Worm (Caenorhabditis elegans) whole organism, midembryonic: Measurements from ENCODE around the gene F56C3.4.

Experiments
- T22C8.4 ChIP-seq: fragments of 200-800 bp; sonication (Bioruptor generic); IDR thresholded peaks from 2 replicates; pipeline ENCODE4 v1.3.6; 2022; ENCODE audit warnings: missing genetic modification characterization, missing compliant biosample characterization
- cog-1 ChIP-seq: sonication (generic microtip); optimal IDR thresholded peaks from 2 replicates; lab custom pipeline; 2016; ENCODE audit warnings: missing genetic modification characterization, missing compliant biosample characterization
- flt-1 ChIP-seq: fragments of 200-800 bp; sonication (Bioruptor generic); IDR thresholded peaks from 2 replicates; pipeline ENCODE4 v1.3.6; 2022; ENCODE audit warnings: missing genetic modification characterization, missing compliant biosample characterization
- klf-2 ChIP-seq: fragments of 200-800 bp; sonication (Bioruptor generic); conservative IDR thresholded peaks from 2 replicates; pipeline ENCODE4 v1.3.6; 2022; ENCODE audit warnings: missing genetic modification reagents, missing genetic modification characterization, missing compliant biosample characterization
- med-1 ChIP-seq: sonication (generic microtip); optimal IDR thresholded peaks from 2 replicates; lab custom pipeline; 2017; ENCODE audit warnings: missing genetic modification characterization, mild to moderate bottlenecking, missing compliant biosample characterization, antibody characterized with exemption, missing genetic modification reagents; ENCODE audit not compliant: insufficient read depth
- ref-1 ChIP-seq: fragments of 200-800 bp; sonication (Bioruptor generic); conservative IDR thresholded peaks from 2 replicates; pipeline ENCODE4 v1.3.6; 2022; ENCODE audit warnings: missing genetic modification reagents, missing genetic modification characterization, missing compliant biosample characterization
- tab-1 ChIP-seq: fragments of 200-800 bp; sonication (Bioruptor generic); IDR thresholded peaks from 2 replicates; pipeline ENCODE4 v1.3.6; 2022; ENCODE audit warnings: missing genetic modification characterization, missing compliant biosample characterization
- ztf-23 ChIP-seq: fragments of 200-800 bp; sonication (Bioruptor generic); IDR thresholded peaks from 2 replicates; pipeline ENCODE4 v1.3.6; 2022; ENCODE audit warnings: missing genetic modification reagents, missing genetic modification characterization, missing compliant biosample characterization
- ztf-29 ChIP-seq: fragments of 200-800 bp; sonication (Bioruptor generic); IDR thresholded peaks from 2 replicates; pipeline ENCODE4 v1.3.6; 2022; ENCODE audit warnings: missing genetic modification reagents, missing genetic modification characterization, missing compliant biosample characterization

The F56C3.4 gene

ce11 chrX:1321044-1321443 lies 39.5 kb downstream of the F56C3.4 start, which contains the start of gene pdk-1:
pdk-1 (plus strand) TSS chrX:1321344.
- TF ChIP-seq klf-2 (GFP tag; lab: Robert Waterston, UW), result no peak
- no peak for TF ChIP-seq tab-1
- TF ChIP-seq flt-1 (GFP tag; lab: Robert Waterston, UW), result no peak
- TF ChIP-seq med-1 (GFP tag; lab: Kevin White, UChicago), result no peak
- TF ChIP-seq ztf-29 (GFP tag; lab: Robert Waterston, UW), result no peak
- TF ChIP-seq ztf-23, result no peak
- TF ChIP-seq ref-1 (GFP tag; lab: Robert Waterston, UW), result no peak
- no peak for TF ChIP-seq cog-1 (tag; lab: Kevin White, UChicago)
- no peak for TF ChIP-seq T22C8.4

ce11 chrX:1319708-1320107 lies 40.8 kb downstream of the F56C3.4 start:
- TF ChIP-seq cog-1 (tag; lab: Kevin White, UChicago) (peak; percentile 73), T22C8.4 (no peak; the same call in 1 of the 2 replicates), flt-1 (GFP tag; lab: Robert Waterston, UW) (peak; percentile 68; the same call in 1 of the 2 replicates)

- TF ChIP-seq T22C8.4 (no peak), klf-2 (GFP tag; lab: Robert Waterston, UW) (no peak), tab-1 (no peak), ref-1 (GFP tag; lab: Robert Waterston, UW) (no peak), ztf-29 (GFP tag; lab: Robert Waterston, UW) (no peak), flt-1 (GFP tag; lab: Robert Waterston, UW) (no peak), cog-1 (tag; lab: Kevin White, UChicago) (no peak), med-1 (GFP tag; lab: Kevin White, UChicago) (no peak), ztf-23 (no peak)
Observed at ce11 chrX:1311577-1311976, 49.0 kb downstream of the F56C3.4 start.

- TF ChIP-seq tab-1 (no peak), ztf-29 (GFP tag; lab: Robert Waterston, UW) (no peak), ztf-23 (no peak), flt-1 (GFP tag; lab: Robert Waterston, UW) (no peak), cog-1 (tag; lab: Kevin White, UChicago) (no peak), klf-2 (GFP tag; lab: Robert Waterston, UW) (no peak), med-1 (GFP tag; lab: Kevin White, UChicago) (no peak), T22C8.4 (no peak)
Observed at ce11 chrX:1311084-1311483, 49.4 kb downstream of the F56C3.4 start, which contains the start of gene H42K12.3. H42K12.3 (plus strand) TSS chrX:1311391.
